Worm (Caenorhabditis elegans): ENCODE measurements around the gene T04G9.6.

ce11 chrX:825375-825774 is 40.6 kb upstream of the T04G9.6 start, which contains the start of gene daf-3:
- no peak for TF ChIP-seq mdl-1 (tag; optimal IDR thresholded peaks at IDR 0.05)
- no peak for TF ChIP-seq elt-3 (tag; optimal IDR thresholded peaks at IDR 0.05)
- TF ChIP-seq ceh-82 (tag; optimal IDR thresholded peaks at IDR 0.05) = no peak

All from whole organism, L3 larva.